Worm (Caenorhabditis elegans) whole organism, L4/young adult: ENCODE measurements around the gene F28H7.8.

Experiments
- dao-5 ChIP-seq: sonication (generic microtip); optimal IDR thresholded peaks from 2 replicates; lab custom pipeline; 2016; ENCODE audit warnings: missing genotype, missing genetic modification characterization, moderate library complexity, missing compliant biosample characterization
- him-1 ChIP-seq: sonication (generic microtip); optimal IDR thresholded peaks from 2 replicates; lab custom pipeline; 2016; ENCODE audit warnings: missing genotype, missing genetic modification reagents, missing genetic modification characterization, missing compliant biosample characterization

DNA sequence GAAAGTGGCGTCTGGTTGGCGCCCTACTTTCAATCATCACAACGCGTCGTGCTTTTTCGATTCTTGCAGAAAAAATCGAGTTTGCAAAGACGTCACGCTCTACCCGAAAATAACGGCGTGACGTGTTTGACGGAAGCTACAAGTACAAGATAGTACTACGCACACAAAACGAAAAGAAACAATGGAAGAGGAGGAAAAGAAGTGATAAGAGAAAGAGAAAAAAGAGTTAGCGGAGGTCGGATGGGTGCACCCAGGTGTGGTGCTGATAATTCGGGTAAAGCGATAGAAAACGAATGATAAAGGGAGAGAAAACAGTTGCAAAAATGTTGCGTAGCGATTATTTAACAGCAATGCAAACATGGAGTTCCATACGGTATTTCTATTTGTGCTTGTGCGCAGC is 32.1 kb upstream of the F28H7.8 start:
- TF ChIP-seq him-1 (tag; lab: Kevin White, UChicago) (no peak), dao-5 (tag; lab: Kevin White, UChicago) (no peak)
